Worm (Caenorhabditis elegans) whole organism, mixed stage, embryonic: Measurements from ENCODE around the gene B0464.9.

Experiments used
- M03D4.4 ChIP-seq: sonication (generic microtip); optimal IDR thresholded peaks from 2 replicates; lab custom pipeline; 2017; ENCODE audit warnings: mild to moderate bottlenecking, missing genetic modification characterization, missing compliant biosample characterization
- bed-3 ChIP-seq: fragments of 200-800 bp; sonication (Bioruptor generic); optimal IDR thresholded peaks from 3 replicates; lab custom pipeline; 2018; ENCODE audit warnings: mild to moderate bottlenecking, missing genetic modification characterization, moderate library complexity, missing compliant biosample characterization
- blmp-1 ChIP-seq: fragments of 150-350 bp; optimal IDR thresholded peaks from 2 replicates; lab custom pipeline; 2014; ENCODE audit warnings: missing biosample characterization, missing genetic modification characterization
- ceh-39 ChIP-seq: fragments of 150-350 bp; optimal IDR thresholded peaks from 2 replicates; lab custom pipeline; 2014; ENCODE audit warnings: missing biosample characterization, missing genetic modification characterization
- ceh-83 ChIP-seq: fragments of 200-800 bp; sonication (Bioruptor generic); optimal IDR thresholded peaks from 2 replicates; lab custom pipeline; 2018; ENCODE audit warnings: mild to moderate bottlenecking, missing genetic modification characterization, missing compliant biosample characterization
- ces-1 ChIP-seq: fragments of 150-350 bp; optimal IDR thresholded peaks from 2 replicates; lab custom pipeline; 2014; ENCODE audit warnings: missing biosample characterization, missing genetic modification reagents, missing genetic modification characterization
- cnd-1 ChIP-seq: fragments of 200-800 bp; sonication (Bioruptor generic); optimal IDR thresholded peaks from 2 replicates; lab custom pipeline; 2018; ENCODE audit warnings: mild to moderate bottlenecking, missing genetic modification characterization, missing compliant biosample characterization
- drap-1 ChIP-seq: fragments of 200-800 bp; sonication (Bioruptor generic); optimal IDR thresholded peaks from 3 replicates; lab custom pipeline; 2018; ENCODE audit warnings: mild to moderate bottlenecking, missing genetic modification characterization, missing compliant biosample characterization
- elt-3 ChIP-seq: fragments of 150-350 bp; optimal IDR thresholded peaks from 2 replicates; lab custom pipeline; 2014; ENCODE audit warnings: missing biosample characterization, missing genetic modification characterization
- flh-1 ChIP-seq: fragments of 200-800 bp; sonication (Bioruptor generic); optimal IDR thresholded peaks from 2 replicates; lab custom pipeline; 2018; ENCODE audit warnings: mild to moderate bottlenecking, missing genetic modification characterization, moderate library complexity, missing compliant biosample characterization
- ham-2 ChIP-seq: fragments of 200-800 bp; sonication (Bioruptor generic); optimal IDR thresholded peaks from 2 replicates; lab custom pipeline; 2018; ENCODE audit warnings: mild to moderate bottlenecking, missing genetic modification characterization, missing compliant biosample characterization
- hlh-1 ChIP-seq: fragments of 150-350 bp; optimal IDR thresholded peaks from 2 replicates; lab custom pipeline; 2014; ENCODE audit warnings: missing biosample characterization, missing genetic modification reagents, missing genetic modification characterization
- lin-13 ChIP-seq: fragments of 150-350 bp; optimal IDR thresholded peaks from 2 replicates; lab custom pipeline; 2014; ENCODE audit warnings: missing biosample characterization, missing genetic modification characterization
- lin-32 ChIP-seq: fragments of 200-800 bp; sonication (Bioruptor generic); optimal IDR thresholded peaks from 2 replicates; lab custom pipeline; 2018; ENCODE audit warnings: mild to moderate bottlenecking, missing genetic modification characterization, missing compliant biosample characterization
- lsy-2 ChIP-seq: fragments of 150-350 bp; optimal IDR thresholded peaks from 2 replicates; lab custom pipeline; 2014; ENCODE audit warnings: missing biosample characterization, missing genetic modification characterization
- mab-5 ChIP-seq: fragments of 150-350 bp; optimal IDR thresholded peaks from 2 replicates; lab custom pipeline; 2014; ENCODE audit warnings: missing biosample characterization, missing genetic modification characterization
- mep-1 ChIP-seq: fragments of 150-350 bp; optimal IDR thresholded peaks from 2 replicates; lab custom pipeline; 2017; ENCODE audit warnings: missing biosample characterization, missing genetic modification reagents, missing genetic modification characterization, inconsistent platforms
- nhr-12 ChIP-seq: fragments of 150-350 bp; optimal IDR thresholded peaks from 2 replicates; lab custom pipeline; 2014; ENCODE audit warnings: missing biosample characterization, missing genetic modification characterization
- nhr-2 ChIP-seq: fragments of 150-350 bp; optimal IDR thresholded peaks from 2 replicates; lab custom pipeline; 2014; ENCODE audit warnings: missing biosample characterization, missing genetic modification characterization
- nhr-237 ChIP-seq: fragments of 150-350 bp; optimal IDR thresholded peaks from 2 replicates; lab custom pipeline; 2014; ENCODE audit warnings: missing biosample characterization, missing genetic modification characterization
- nhr-28 ChIP-seq: fragments of 150-350 bp; optimal IDR thresholded peaks from 2 replicates; lab custom pipeline; 2014; ENCODE audit warnings: missing biosample characterization, missing genetic modification characterization
- nhr-76 ChIP-seq: sonication (generic microtip); optimal IDR thresholded peaks from 2 replicates; lab custom pipeline; 2017; ENCODE audit warnings: missing biosample characterization, missing genetic modification characterization
- pha-4 ChIP-seq: fragments of 150-350 bp; optimal IDR thresholded peaks from 2 replicates; lab custom pipeline; 2018; ENCODE audit warnings: missing biosample characterization, missing genetic modification reagents, missing genetic modification characterization
- sem-2 ChIP-seq: fragments of 200-800 bp; sonication (Bioruptor generic); optimal IDR thresholded peaks from 2 replicates; lab custom pipeline; 2018; ENCODE audit warnings: mild to moderate bottlenecking, missing genetic modification characterization, missing compliant biosample characterization
- snpc-4 ChIP-seq: fragments of 150-350 bp; optimal IDR thresholded peaks from 2 replicates; lab custom pipeline; 2014; ENCODE audit warnings: missing biosample characterization, missing genetic modification characterization
- tbx-8 ChIP-seq: fragments of 200-800 bp; sonication (Bioruptor generic); optimal IDR thresholded peaks from 2 replicates; lab custom pipeline; 2018; ENCODE audit warnings: mild to moderate bottlenecking, missing genetic modification characterization, moderate library complexity, missing compliant biosample characterization
- unc-120 ChIP-seq: sonication (generic microtip); optimal IDR thresholded peaks from 2 replicates; lab custom pipeline; 2017; ENCODE audit warnings: missing genetic modification characterization, missing compliant biosample characterization; ENCODE audit not compliant: poor library complexity, severe bottlenecking
- unc-39 ChIP-seq: fragments of 150-350 bp; optimal IDR thresholded peaks from 2 replicates; lab custom pipeline; 2014; ENCODE audit warnings: missing biosample characterization, missing genetic modification characterization
- zip-8 ChIP-seq: fragments of 150-350 bp; optimal IDR thresholded peaks from 2 replicates; lab custom pipeline; 2014; ENCODE audit warnings: missing biosample characterization, missing genetic modification characterization
- ztf-11 ChIP-seq: fragments of 150-350 bp; optimal IDR thresholded peaks from 2 replicates; lab custom pipeline; 2014; ENCODE audit warnings: missing biosample characterization, missing genetic modification characterization

The B0464.9 gene

DNA sequence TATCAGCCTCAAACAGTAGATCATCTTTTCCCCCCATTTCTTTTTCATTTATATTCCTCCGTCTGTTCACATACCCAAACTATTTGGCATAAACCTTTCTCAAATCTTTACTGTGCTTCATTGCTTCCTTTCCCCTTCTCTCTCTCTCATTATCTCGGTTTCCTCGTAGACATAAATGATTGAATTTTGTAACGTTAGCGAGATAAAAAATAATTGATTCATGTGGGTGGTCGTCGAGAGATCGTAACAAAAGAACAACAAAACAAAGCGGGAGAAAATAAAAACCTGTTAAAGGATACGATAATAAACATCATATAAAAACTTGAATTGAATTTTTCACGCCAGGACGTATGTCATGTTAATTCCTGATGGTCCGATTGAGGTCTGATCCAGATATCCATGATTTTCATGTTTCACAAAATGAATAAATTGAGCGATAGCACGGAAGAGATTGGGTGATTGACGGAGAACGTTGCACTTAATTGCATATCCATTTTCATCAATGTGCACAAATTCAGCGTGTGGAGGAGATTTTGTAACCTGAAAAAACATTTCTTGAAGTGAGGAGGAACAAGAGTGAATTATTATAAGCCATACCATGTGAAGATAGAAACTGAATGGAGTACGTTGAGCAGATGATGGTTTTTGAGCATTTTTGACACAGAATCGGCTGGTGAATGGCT, 2.6 kb upstream of the B0464.9 start:
- no peak for TF ChIP-seq nhr-12 (tag; lab: Kevin White, UChicago)
- no peak for TF ChIP-seq ceh-83 (GFP tag; lab: Kevin White, UChicago)
- no peak for TF ChIP-seq blmp-1 (tag; lab: Kevin White, UChicago)
- TF ChIP-seq zip-8 (tag; lab: Kevin White, UChicago), result no peak
- no peak for TF ChIP-seq hlh-1
- TF ChIP-seq sem-2 (GFP tag; lab: Kevin White, UChicago), result no peak
- no peak for TF ChIP-seq ham-2 (GFP tag; lab: Kevin White, UChicago)
- TF ChIP-seq mep-1 (tag; lab: Kevin White, UChicago), result no peak
- no peak for TF ChIP-seq drap-1
- TF ChIP-seq unc-120 (tag; lab: Kevin White, UChicago), result no peak
- no peak for TF ChIP-seq cnd-1 (tag; lab: Kevin White, UChicago)
- no peak for TF ChIP-seq pha-4 (tag; lab: Kevin White, UChicago)
- TF ChIP-seq lin-13 (tag; lab: Kevin White, UChicago), result no peak

DNA sequence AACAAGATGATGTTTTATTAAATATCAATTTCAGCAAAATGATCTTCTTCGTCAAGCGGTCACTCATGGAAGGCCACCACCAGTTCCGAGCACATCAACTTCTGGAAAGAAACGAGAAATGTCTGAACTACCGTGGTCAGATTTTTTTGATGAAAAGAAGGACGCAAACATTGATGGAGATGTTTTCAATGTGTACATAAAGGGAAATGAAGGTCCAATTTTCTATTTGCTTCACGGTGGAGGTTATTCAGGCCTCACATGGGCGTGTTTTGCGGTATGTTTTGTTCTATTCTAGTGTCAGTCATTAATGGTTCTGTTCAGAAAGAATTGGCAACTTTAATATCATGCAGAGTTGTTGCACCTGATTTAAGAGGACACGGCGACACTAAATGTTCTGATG, 298 bp downstream of the B0464.9 start, which contains the start of gene B0464.6:
TSS of gene B0464.6 (minus strand) at position 101 of the 400 bp plus-strand sequence.
- TF ChIP-seq M03D4.4 (tag; lab: Kevin White, UChicago), result no peak
- TF ChIP-seq unc-120 (tag; lab: Kevin White, UChicago), result no peak
- no peak for TF ChIP-seq flh-1 (GFP tag; lab: Kevin White, UChicago)
- no peak for TF ChIP-seq tbx-8 (GFP tag; lab: Kevin White, UChicago)
- no peak for TF ChIP-seq blmp-1 (tag; lab: Kevin White, UChicago)
- TF ChIP-seq nhr-76 (tag; lab: Kevin White, UChicago), result no peak
- TF ChIP-seq nhr-12 (tag; lab: Kevin White, UChicago), result no peak
- TF ChIP-seq hlh-1, result no peak
- TF ChIP-seq nhr-2 (tag; lab: Kevin White, UChicago), result no peak
- TF ChIP-seq nhr-28 (tag; lab: Kevin White, UChicago), result no peak
- TF ChIP-seq unc-39, result no peak
- no peak for TF ChIP-seq mep-1 (tag; lab: Kevin White, UChicago)
- no peak for TF ChIP-seq drap-1
- TF ChIP-seq, all 35 proteins: peak for 0

DNA sequence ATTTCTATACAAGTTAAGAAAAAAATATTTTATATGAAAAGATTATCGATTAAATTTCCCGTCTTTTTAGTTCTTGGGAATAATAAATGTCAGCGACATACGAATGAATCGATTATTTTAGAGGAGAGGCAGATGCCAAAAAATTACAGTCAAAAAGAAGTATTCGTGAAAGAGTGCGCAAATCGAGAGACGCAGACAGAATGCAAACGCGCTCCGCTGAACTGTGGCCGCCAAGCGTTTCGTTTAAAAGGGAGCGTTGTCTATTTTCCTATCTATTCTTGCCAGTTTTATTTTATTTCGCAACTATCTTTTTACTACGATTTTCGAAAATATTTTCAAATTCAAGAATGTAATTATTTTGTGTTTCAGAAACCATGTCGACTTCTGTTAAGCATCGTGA, 1.5 kb downstream of the B0464.9 start, which contains the start of gene baf-1:
TSS of gene baf-1 (plus strand) at position 370 of the 400 bp plus-strand sequence.
- TF ChIP-seq blmp-1 (tag; lab: Kevin White, UChicago), result no peak
- peak; percentile 54 for TF ChIP-seq lsy-2 (tag; lab: Kevin White, UChicago)
- TF ChIP-seq ceh-39 (tag; lab: Kevin White, UChicago), result peak; percentile 79
- peak; percentile 55 for TF ChIP-seq mep-1 (tag; lab: Kevin White, UChicago)

DNA sequence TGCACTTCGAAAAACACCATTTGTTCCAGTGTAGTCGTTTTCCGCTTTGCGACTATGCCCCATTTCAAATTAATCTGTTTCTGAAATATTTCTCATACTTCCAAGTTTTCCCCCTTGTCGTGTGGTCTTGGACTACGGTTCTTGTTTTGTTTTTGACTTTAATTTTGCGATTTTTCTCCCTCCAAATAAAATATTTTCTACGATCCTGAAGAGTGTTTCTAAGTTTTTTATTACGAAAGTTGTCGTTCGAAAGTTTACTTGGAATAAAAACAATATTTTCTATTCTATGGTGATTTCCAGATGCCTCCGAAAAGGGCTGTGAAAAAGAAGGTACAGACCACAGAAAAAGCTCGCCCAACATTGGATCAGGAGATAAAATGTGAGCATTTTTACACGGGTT, 2.3 kb downstream of the B0464.9 start, which contains the start of gene tag-342:
TSS of gene tag-342 (plus strand) at position 301 of the 400 bp plus-strand sequence.
- TF ChIP-seq nhr-76 (tag; lab: Kevin White, UChicago) (no peak), sem-2 (GFP tag; lab: Kevin White, UChicago) (no peak), lin-13 (tag; lab: Kevin White, UChicago) (no peak), unc-39 (no peak), lsy-2 (tag; lab: Kevin White, UChicago) (no peak)

DNA sequence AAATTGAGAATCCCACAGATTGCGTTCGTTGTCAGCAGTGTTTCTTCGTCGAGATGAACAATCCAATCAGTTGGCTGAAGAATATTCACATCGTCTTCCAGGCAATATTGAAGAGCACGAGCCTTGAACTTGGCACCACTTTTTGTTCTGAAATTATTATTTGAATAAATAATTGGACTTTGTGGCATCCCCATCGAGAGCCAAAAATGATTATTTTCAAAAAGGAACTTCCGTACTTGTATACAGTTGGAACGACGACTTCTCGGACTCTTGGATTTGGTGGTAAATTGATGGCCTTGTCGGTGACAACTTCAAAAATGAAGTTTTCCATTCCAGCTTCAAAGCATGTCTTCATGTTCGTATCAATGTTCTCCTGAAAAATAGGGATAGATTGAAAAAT, 6.4 kb downstream of the B0464.9 start:
- no peak for TF ChIP-seq unc-39
- TF ChIP-seq pha-4 (tag; lab: Kevin White, UChicago), result no peak
- no peak for TF ChIP-seq elt-3 (tag; lab: Kevin White, UChicago)
- TF ChIP-seq M03D4.4 (tag; lab: Kevin White, UChicago), result no peak
- TF ChIP-seq ceh-39 (tag; lab: Kevin White, UChicago), result no peak
- TF ChIP-seq lin-13 (tag; lab: Kevin White, UChicago), result no peak
- no peak for TF ChIP-seq nhr-28 (tag; lab: Kevin White, UChicago)
- TF ChIP-seq ztf-11 (tag; lab: Kevin White, UChicago), result no peak
- TF ChIP-seq, all 35 proteins: peak for 0

DNA sequence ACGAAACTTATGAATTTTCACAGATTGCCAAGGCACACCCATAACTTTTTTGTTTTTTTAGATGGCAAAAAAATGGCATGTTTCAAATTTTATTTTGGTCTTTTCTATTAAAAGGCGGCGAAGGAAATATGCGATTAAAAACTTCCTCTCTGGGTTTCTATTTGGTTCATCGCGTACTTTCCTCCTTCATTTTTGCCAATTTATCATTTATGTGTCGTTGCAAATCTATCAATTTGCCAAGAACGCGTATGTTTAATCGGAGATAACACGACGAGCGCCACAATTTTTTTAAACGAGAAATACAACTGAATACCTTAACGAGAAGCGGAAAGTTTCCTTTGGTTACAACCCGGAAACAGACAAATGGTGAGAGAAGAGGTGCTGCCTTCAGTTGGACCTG, 6.9 kb downstream of the B0464.9 start:
- TF ChIP-seq unc-39 (no peak), mab-5 (tag; lab: Kevin White, UChicago) (no peak), snpc-4 (no peak), cnd-1 (tag; lab: Kevin White, UChicago) (no peak), mep-1 (tag; lab: Kevin White, UChicago) (no peak), ces-1 (GFP tag; lab: Kevin White, UChicago) (no peak), bed-3 (GFP tag; lab: Kevin White, UChicago) (no peak), ceh-39 (tag; lab: Kevin White, UChicago) (no peak), sem-2 (GFP tag; lab: Kevin White, UChicago) (no peak), nhr-28 (tag; lab: Kevin White, UChicago) (no peak), ztf-11 (tag; lab: Kevin White, UChicago) (no peak), ceh-83 (GFP tag; lab: Kevin White, UChicago) (no peak), nhr-237 (no peak), lin-32 (no peak), lin-13 (tag; lab: Kevin White, UChicago) (no peak), hlh-1 (no peak), flh-1 (GFP tag; lab: Kevin White, UChicago) (no peak), blmp-1 (tag; lab: Kevin White, UChicago) (no peak), nhr-76 (tag; lab: Kevin White, UChicago) (no peak)
- TF ChIP-seq, all 35 proteins: peak for 0
